Fruit fly (Drosophila melanogaster): Measurements from ENCODE around the gene CG3402.

CG3402 gene

dm6 chr3L:604701-605100, 48.0 kb downstream of the CG3402 start (continued):
- peak; percentile 48 for TF ChIP-seq abd-A (tag; optimal IDR thresholded peaks at IDR 0.05)
- TF ChIP-seq gsb (GFP tag; IDR thresholded peaks at IDR 0.05), result no peak
- TF ChIP-seq CG5180 (GFP tag; optimal IDR thresholded peaks at IDR 0.05), result no peak
- no peak for TF ChIP-seq Eip74EF (GFP tag; optimal IDR thresholded peaks at IDR 0.05)
- TF ChIP-seq CG1024 (GFP tag; IDR thresholded peaks at IDR 0.05), result no peak
- TF ChIP-seq CG4282 (GFP tag; optimal IDR thresholded peaks at IDR 0.05), result no peak
- TF ChIP-seq row (GFP tag; IDR thresholded peaks at IDR 0.05), result peak; percentile 23; the same call in 1 of the 3 replicates
- no peak for TF ChIP-seq CG33213 (GFP tag; optimal IDR thresholded peaks at IDR 0.05)
- TF ChIP-seq tio (GFP tag; optimal IDR thresholded peaks at IDR 0.05), result no peak
- TF ChIP-seq tgo (GFP tag; IDR thresholded peaks at IDR 0.05), result no peak
- no peak for TF ChIP-seq Dek (tag; optimal IDR thresholded peaks at IDR 0.05)
- TF ChIP-seq phol (tag; optimal IDR thresholded peaks at IDR 0.05), result peak; percentile 10
- peak; percentile 54 for TF ChIP-seq gcm (GFP tag; optimal IDR thresholded peaks at IDR 0.05)
- no peak for TF ChIP-seq CG7786 (GFP tag; optimal IDR thresholded peaks at IDR 0.05)
- no peak for TF ChIP-seq Hand (GFP tag; optimal IDR thresholded peaks at IDR 0.05)
- no peak for TF ChIP-seq sim (GFP tag; IDR thresholded peaks at IDR 0.05)
- no peak for TF ChIP-seq Dad (GFP tag; optimal IDR thresholded peaks at IDR 0.05)
- no peak for TF ChIP-seq CoRest (tag; optimal IDR thresholded peaks at IDR 0.05)
- TF ChIP-seq sens-2 (GFP tag; IDR thresholded peaks at IDR 0.05), result no peak
- no peak for TF ChIP-seq CG15479 (GFP tag; optimal IDR thresholded peaks at IDR 0.05)
- no peak for TF ChIP-seq CG17568 (GFP tag; optimal IDR thresholded peaks at IDR 0.05)
- no peak for TF ChIP-seq CG12104 (GFP tag; optimal IDR thresholded peaks at IDR 0.05)
- TF ChIP-seq Hey (tag; optimal IDR thresholded peaks at IDR 0.05), result no peak
- no peak for TF ChIP-seq pan (optimal IDR thresholded peaks at IDR 0.05)
- no peak for TF ChIP-seq pan (GFP tag; optimal IDR thresholded peaks at IDR 0.05 in 1 of 2, IDR thresholded peaks at IDR 0.05 in 1 of 2)
- peak; percentile 31; the same call in 2 of the 4 replicates for TF ChIP-seq Dll (GFP tag; IDR thresholded peaks at IDR 0.05; ENCODE audit: partially characterized antibody)
- no peak for TF ChIP-seq cwo (GFP tag; optimal IDR thresholded peaks at IDR 0.05)
- no peak for TF ChIP-seq sima (GFP tag; optimal IDR thresholded peaks at IDR 0.05)
- peak; percentile 67 for TF ChIP-seq zen (tag; optimal IDR thresholded peaks at IDR 0.05)
- TF ChIP-seq CG9817 (tag; optimal IDR thresholded peaks at IDR 0.05), result no peak
- no peak for TF ChIP-seq odd (GFP tag; optimal IDR thresholded peaks at IDR 0.05)
- TF ChIP-seq CG1529 (GFP tag; optimal IDR thresholded peaks at IDR 0.05), result no peak
- TF ChIP-seq fd64A (GFP tag; optimal IDR thresholded peaks at IDR 0.05), result no peak
- TF ChIP-seq Hr3 (GFP tag; optimal IDR thresholded peaks at IDR 0.05), result no peak
- TF ChIP-seq CG17361 (GFP tag; IDR thresholded peaks at IDR 0.05), result no peak
- TF ChIP-seq pfk (GFP tag; optimal IDR thresholded peaks at IDR 0.05), result no peak
- TF ChIP-seq MBD-R2 (GFP tag; IDR thresholded peaks at IDR 0.05), result no peak
- TF ChIP-seq lilli (GFP tag; optimal IDR thresholded peaks at IDR 0.05), result no peak
- no peak for TF ChIP-seq CG14965 (GFP tag; optimal IDR thresholded peaks at IDR 0.05; ENCODE audit: borderline replicate concordance)
- no peak for TF ChIP-seq ase (GFP tag; IDR thresholded peaks at IDR 0.05)
- TF ChIP-seq Ada2b (GFP tag; IDR thresholded peaks at IDR 0.05), result no peak
- TF ChIP-seq BEAF-32 (GFP tag; optimal IDR thresholded peaks at IDR 0.05), result peak; percentile 58

Data from whole organism, embryonic.